Fruit fly (Drosophila melanogaster) whole organism, embryonic: ENCODE measurements around the gene grsm.

Experiments
- CG11398 ChIP-seq: fragments of 200-800 bp; sonication (Bioruptor generic); optimal IDR thresholded peaks from 2 replicates; lab custom pipeline; 2016; ENCODE audit warnings: missing biosample characterization, missing genetic modification characterization
- Hmx ChIP-seq: fragments of 200-800 bp; sonication (Bioruptor generic); optimal IDR thresholded peaks from 2 replicates; lab custom pipeline; 2016; ENCODE audit warnings: missing biosample characterization, missing genetic modification characterization
- ab ChIP-seq: fragments of 200-800 bp; sonication (Bioruptor generic); optimal IDR thresholded peaks from 2 replicates; lab custom pipeline; 2016; ENCODE audit warnings: missing biosample characterization, missing genetic modification characterization
- emc ChIP-seq: fragments of 200-800 bp; sonication (Bioruptor generic); optimal IDR thresholded peaks from 2 replicates; lab custom pipeline; 2016; ENCODE audit warnings: missing biosample characterization, missing genetic modification characterization
- exex ChIP-seq: fragments of 200-800 bp; sonication (Bioruptor generic); optimal IDR thresholded peaks from 4 replicates; lab custom pipeline; 2018; ENCODE audit warnings: missing biosample characterization, mild to moderate bottlenecking, missing genetic modification characterization, moderate library complexity
- sob ChIP-seq: fragments of 200-800 bp; sonication (Bioruptor generic); IDR thresholded peaks from 2 replicates; pipeline ENCODE4 v1.3.6; 2022; ENCODE audit warnings: missing biosample characterization, missing genetic modification characterization
- z ChIP-seq: fragments of 200-800 bp; sonication (Bioruptor generic); IDR thresholded peaks from 3 replicates; pipeline ENCODE4 v1.3.6; 2022; ENCODE audit warnings: missing biosample characterization, missing genetic modification characterization

dm6 chr3R:12972106-12972505 is 4.6 kb upstream of the grsm start:
- TF ChIP-seq Hmx (GFP tag; lab: Kevin White, UChicago), result no peak
- TF ChIP-seq exex (tag; lab: Kevin White, UChicago), result peak; percentile 98
- TF ChIP-seq emc (GFP tag; lab: Kevin White, UChicago), result no peak
- no peak for TF ChIP-seq ab
- TF ChIP-seq sob (GFP tag; lab: Robert Waterston, UW), result no peak
- TF ChIP-seq CG11398, result no peak
- TF ChIP-seq z (GFP tag; lab: Robert Waterston, UW), result no peak
